Fruit fly (Drosophila melanogaster) S2 (cell line): Measurements from ENCODE around the gene CG13312.

ENCODE experiments used
- CG8478 ChIP-seq: fragments of >200 bp; optimal IDR thresholded peaks from 2 replicates; lab custom pipeline; 2018
- CTCF ChIP-seq, 2 experiments: fragments of >200 bp; optimal IDR thresholded peaks; 2 replicates each; lab custom pipeline; 2018

- TF ChIP-seq CG8478 (lab: Kevin White, UChicago) (no peak), CTCF (optimal IDR thresholded peaks at IDR 0.05; lab: Kevin White, UChicago) (no peak)
Observed at dm6 chr3L:8821708-8822660, 15.0 kb upstream of the CG13312 start.
